Fruit fly (Drosophila melanogaster) whole organism, embryonic: ENCODE data around the gene CG7912.

ENCODE experiments used
- Bgb ChIP-seq: fragments of 200-800 bp; sonication (Bioruptor generic); IDR thresholded peaks from 2 replicates; pipeline ENCODE4 v1.3.6; 2022; ENCODE audit warnings: missing biosample characterization, missing genetic modification characterization; ENCODE audit not compliant: partially characterized antibody
- Bteb2 ChIP-seq: fragments of 200-800 bp; sonication (Bioruptor generic); optimal IDR thresholded peaks from 2 replicates; lab custom pipeline; 2016; ENCODE audit warnings: missing biosample characterization, missing genetic modification characterization
- CG10267 ChIP-seq: fragments of 200-800 bp; sonication (Bioruptor generic); optimal IDR thresholded peaks from 2 replicates; lab custom pipeline; 2018; ENCODE audit warnings: missing biosample characterization, mild to moderate bottlenecking, missing genetic modification characterization, moderate library complexity
- CG11695 ChIP-seq: fragments of 200-800 bp; sonication (Bioruptor generic); IDR thresholded peaks from 3 replicates; pipeline ENCODE4 v1.3.6; 2022; ENCODE audit warnings: missing biosample characterization, missing genetic modification characterization
- CG12104 ChIP-seq: fragments of 200-800 bp; sonication (Bioruptor generic); optimal IDR thresholded peaks from 3 replicates; lab custom pipeline; 2016; ENCODE audit warnings: missing biosample characterization, missing genetic modification characterization
- CG12236 ChIP-seq: fragments of 200-800 bp; sonication (Bioruptor generic); optimal IDR thresholded peaks from 2 replicates; lab custom pipeline; 2016; ENCODE audit warnings: missing biosample characterization, missing genetic modification characterization
- CG12744 ChIP-seq: fragments of 200-800 bp; sonication (Bioruptor generic); optimal IDR thresholded peaks from 2 replicates; lab custom pipeline; 2016; ENCODE audit warnings: missing biosample characterization, missing genetic modification characterization
- CG14050 ChIP-seq: fragments of 200-800 bp; sonication (Bioruptor generic); IDR thresholded peaks from 3 replicates; pipeline ENCODE4 v1.3.6; 2022; ENCODE audit warnings: missing biosample characterization, missing genetic modification characterization
- CG18011 ChIP-seq: fragments of 200-800 bp; sonication (Bioruptor generic); optimal IDR thresholded peaks from 2 replicates; lab custom pipeline; 2017; ENCODE audit warnings: missing biosample characterization, missing genetic modification characterization, mild to moderate bottlenecking, moderate library complexity, missing genotype
- CG18599 ChIP-seq: fragments of 200-800 bp; sonication (Bioruptor generic); optimal IDR thresholded peaks from 3 replicates; lab custom pipeline; 2017; ENCODE audit warnings: missing biosample characterization, missing genetic modification characterization, mild to moderate bottlenecking, moderate library complexity, missing genetic modification reagents
- CG18764 ChIP-seq: fragments of 200-800 bp; sonication (Bioruptor generic); optimal IDR thresholded peaks from 3 replicates; lab custom pipeline; 2016; ENCODE audit warnings: missing biosample characterization, missing genetic modification characterization
- CG2199 ChIP-seq: fragments of 200-800 bp; sonication (Bioruptor generic); IDR thresholded peaks from 3 replicates; pipeline ENCODE4 v1.3.6; 2022; ENCODE audit warnings: missing biosample characterization, missing genetic modification characterization
- CG3281 ChIP-seq: fragments of 200-800 bp; sonication (Bioruptor generic); optimal IDR thresholded peaks from 3 replicates; lab custom pipeline; 2017; ENCODE audit warnings: missing biosample characterization, mild to moderate bottlenecking, missing genetic modification characterization
- CG5953 ChIP-seq: fragments of 200-800 bp; sonication (Bioruptor generic); IDR thresholded peaks from 2 replicates; pipeline ENCODE4 v1.3.6; 2022; ENCODE audit warnings: missing biosample characterization, missing genetic modification characterization
- CG6654 ChIP-seq: fragments of 200-800 bp; sonication (Bioruptor generic); optimal IDR thresholded peaks from 2 replicates; lab custom pipeline; 2017; ENCODE audit warnings: missing biosample characterization, mild to moderate bottlenecking, missing genetic modification characterization
- CG6854 ChIP-seq: fragments of 200-800 bp; sonication (Bioruptor generic); optimal IDR thresholded peaks from 3 replicates; lab custom pipeline; 2017; ENCODE audit warnings: missing biosample characterization, mild to moderate bottlenecking, missing genetic modification characterization
- CG7745 ChIP-seq: fragments of 200-800 bp; sonication (Bioruptor generic); optimal IDR thresholded peaks from 2 replicates; lab custom pipeline; 2018; ENCODE audit warnings: missing biosample characterization, mild to moderate bottlenecking, missing genetic modification characterization, moderate library complexity
- CG8765 ChIP-seq: fragments of 200-800 bp; sonication (Bioruptor generic); IDR thresholded peaks from 2 replicates; pipeline ENCODE4 v1.3.6; 2022; ENCODE audit warnings: missing biosample characterization, missing genetic modification characterization
- CG9215 ChIP-seq: fragments of 200-800 bp; sonication (Bioruptor generic); IDR thresholded peaks from 2 replicates; pipeline ENCODE4 v1.3.6; 2022; ENCODE audit warnings: missing biosample characterization, missing genetic modification characterization
- CG9797 ChIP-seq: fragments of 200-800 bp; sonication (Bioruptor generic); optimal IDR thresholded peaks from 3 replicates; lab custom pipeline; 2018; ENCODE audit warnings: missing biosample characterization, mild to moderate bottlenecking, missing genetic modification characterization
- Camta ChIP-seq: fragments of 200-800 bp; sonication (Bioruptor generic); optimal IDR thresholded peaks from 2 replicates; lab custom pipeline; 2016; ENCODE audit warnings: missing biosample characterization, missing genetic modification characterization
- Chrac-16 ChIP-seq: fragments of 200-800 bp; sonication (Bioruptor generic); optimal IDR thresholded peaks from 3 replicates; lab custom pipeline; 2016; ENCODE audit warnings: missing biosample characterization, missing genetic modification characterization
- CoRest ChIP-seq: fragments of 200-800 bp; sonication (Bioruptor generic); optimal IDR thresholded peaks from 3 replicates; lab custom pipeline; 2018; ENCODE audit warnings: missing biosample characterization, mild to moderate bottlenecking, missing genetic modification characterization, moderate library complexity
- Drgx ChIP-seq: fragments of 200-800 bp; sonication (Bioruptor generic); IDR thresholded peaks from 2 replicates; pipeline ENCODE4 v1.3.6; 2022; ENCODE audit warnings: missing biosample characterization, missing genetic modification characterization
- GATAe ChIP-seq: fragments of 200-800 bp; sonication (Bioruptor generic); conservative IDR thresholded peaks from 2 replicates; pipeline ENCODE4 v1.3.6; 2022; ENCODE audit warnings: missing biosample characterization, missing genetic modification characterization
- Hand ChIP-seq: fragments of 200-800 bp; sonication (Bioruptor generic); optimal IDR thresholded peaks from 2 replicates; lab custom pipeline; 2017; ENCODE audit warnings: mild to moderate bottlenecking, missing biosample characterization, missing genetic modification reagents, missing genetic modification characterization
- MESR4 ChIP-seq: fragments of 200-800 bp; sonication (Bioruptor generic); optimal IDR thresholded peaks from 2 replicates; lab custom pipeline; 2018; ENCODE audit warnings: missing biosample characterization, mild to moderate bottlenecking, missing genetic modification characterization, moderate library complexity
- Nf-YC ChIP-seq: fragments of 200-800 bp; optimal IDR thresholded peaks from 3 replicates; lab custom pipeline; 2019; ENCODE audit warnings: missing biosample characterization, mild to moderate bottlenecking, missing genetic modification characterization, moderate library complexity
- Optix ChIP-seq: fragments of 200-800 bp; sonication (Bioruptor generic); IDR thresholded peaks from 3 replicates; pipeline ENCODE4 v1.3.6; 2022; ENCODE audit warnings: missing biosample characterization, missing genetic modification characterization
- Ravus ChIP-seq: fragments of 200-800 bp; sonication (Bioruptor generic); IDR thresholded peaks from 2 replicates; pipeline ENCODE4 v1.3.6; 2022; ENCODE audit warnings: missing biosample characterization, missing genetic modification characterization
- Stat92E ChIP-seq, 3 experiments: fragments of >200 bp in 2 of 3; fragments of 200-800 bp in 1 of 3; sonication (Bioruptor generic) in 1 of 3; optimal IDR thresholded peaks; 2 replicates each; lab custom pipeline; 2017 to 2019; ENCODE audit warnings: missing biosample characterization in 3 of 3, missing genetic modification characterization in 3 of 3, mild to moderate bottlenecking in 1 of 3, moderate library complexity in 1 of 3
- Vsx1 ChIP-seq: fragments of 200-800 bp; sonication (Bioruptor generic); optimal IDR thresholded peaks from 2 replicates; lab custom pipeline; 2017; ENCODE audit warnings: missing biosample characterization, mild to moderate bottlenecking, missing genetic modification characterization, missing genetic modification reagents
- ab ChIP-seq: fragments of 200-800 bp; sonication (Bioruptor generic); optimal IDR thresholded peaks from 2 replicates; lab custom pipeline; 2016; ENCODE audit warnings: missing biosample characterization, missing genetic modification characterization
- bbx ChIP-seq: fragments of 200-800 bp; sonication (Bioruptor generic); IDR thresholded peaks from 2 replicates; pipeline ENCODE4 v1.3.6; 2022; ENCODE audit warnings: missing biosample characterization, missing genetic modification characterization; ENCODE audit not compliant: partially characterized antibody
- chn ChIP-seq: fragments of 200-800 bp; sonication (Bioruptor generic); optimal IDR thresholded peaks from 2 replicates; lab custom pipeline; 2016; ENCODE audit warnings: missing biosample characterization, missing genetic modification characterization
- dimm ChIP-seq: fragments of 200-800 bp; sonication (Bioruptor generic); IDR thresholded peaks from 2 replicates; pipeline ENCODE4 v1.3.6; 2022; ENCODE audit warnings: missing biosample characterization, missing genetic modification characterization
- disco-r ChIP-seq: fragments of 200-800 bp; sonication (Bioruptor generic); optimal IDR thresholded peaks from 2 replicates; lab custom pipeline; 2016; ENCODE audit warnings: missing biosample characterization, missing genetic modification characterization
- hb ChIP-seq: fragments of 200-800 bp; sonication (Bioruptor generic); IDR thresholded peaks from 3 replicates; pipeline ENCODE4 v1.3.6; 2022; ENCODE audit warnings: missing biosample characterization, missing genetic modification characterization; ENCODE audit not compliant: partially characterized antibody
- hth ChIP-seq: fragments of >200 bp; optimal IDR thresholded peaks from 2 replicates; lab custom pipeline; 2017; ENCODE audit warnings: inconsistent platforms
- knrl ChIP-seq: fragments of 200-800 bp; sonication (Bioruptor generic); IDR thresholded peaks from 3 replicates; pipeline ENCODE4 v1.3.6; 2022; ENCODE audit warnings: missing biosample characterization, missing genetic modification characterization; ENCODE audit not compliant: partially characterized antibody
- pb ChIP-seq: fragments of 200-800 bp; sonication (Bioruptor generic); optimal IDR thresholded peaks from 3 replicates; lab custom pipeline; 2016; ENCODE audit warnings: missing biosample characterization, missing genetic modification characterization
- pita ChIP-seq: fragments of 200-800 bp; sonication (Bioruptor generic); optimal IDR thresholded peaks from 2 replicates; lab custom pipeline; 2017; ENCODE audit warnings: missing biosample characterization, mild to moderate bottlenecking, missing genetic modification characterization
- pum ChIP-seq: fragments of 200-800 bp; sonication (Bioruptor generic); optimal IDR thresholded peaks from 2 replicates; lab custom pipeline; 2016; ENCODE audit warnings: missing biosample characterization, missing genetic modification characterization
- pzg ChIP-seq: fragments of 200-800 bp; sonication (Bioruptor generic); optimal IDR thresholded peaks from 3 replicates; lab custom pipeline; 2018; ENCODE audit warnings: missing biosample characterization, mild to moderate bottlenecking, missing genetic modification characterization, moderate library complexity
- sd ChIP-seq: fragments of 200-800 bp; sonication (Bioruptor generic); optimal IDR thresholded peaks from 3 replicates; lab custom pipeline; 2018; ENCODE audit warnings: missing biosample characterization, mild to moderate bottlenecking, missing genetic modification characterization, moderate library complexity
- sug ChIP-seq: fragments of 200-800 bp; optimal IDR thresholded peaks from 2 replicates; lab custom pipeline; 2019; ENCODE audit warnings: missing biosample characterization, mild to moderate bottlenecking, missing genetic modification characterization, moderate library complexity
- trem ChIP-seq: fragments of 200-800 bp; optimal IDR thresholded peaks from 3 replicates; lab custom pipeline; 2019; ENCODE audit warnings: missing biosample characterization, mild to moderate bottlenecking, missing genetic modification characterization, moderate library complexity
- tx ChIP-seq: fragments of 200-800 bp; sonication (Bioruptor generic); optimal IDR thresholded peaks from 2 replicates; lab custom pipeline; 2016; ENCODE audit warnings: missing biosample characterization, missing genetic modification characterization
- wor ChIP-seq: fragments of 200-800 bp; sonication (Bioruptor generic); IDR thresholded peaks from 2 replicates; pipeline ENCODE4 v1.3.6; 2022; ENCODE audit warnings: missing biosample characterization, missing genetic modification characterization

CG7912 gene

dm6 chr3R:30043139-30043744, 34.3 kb upstream of the CG7912 start, which contains the start of gene Sry-delta (continued):
- TF ChIP-seq knrl (GFP tag; lab: Robert Waterston, UW) (peak; percentile 79), hth (no peak), trem (peak; percentile 83), pum (GFP tag; lab: Kevin White, UChicago) (peak; percentile 86), Bgb (GFP tag; lab: Robert Waterston, UW) (peak; percentile 80), Drgx (peak; percentile 55; the same call in 1 of the 2 replicates), CG9797 (GFP tag; lab: Kevin White, UChicago) (peak; percentile 66), CG6854 (no peak), bbx (GFP tag; lab: Robert Waterston, UW) (peak; percentile 77), Bteb2 (GFP tag; lab: Kevin White, UChicago) (peak; percentile 74), CG2199 (GFP tag; lab: Robert Waterston, UW) (peak; percentile 60; the same call in 1 of the 3 replicates), sd (no peak), Ravus (GFP tag; lab: Robert Waterston, UW) (0 out of 2 replicates have a peak, but pooled peaks have one; percentile 2), CG10267 (tag; lab: Kevin White, UChicago) (peak; percentile 79), tx (GFP tag; lab: Kevin White, UChicago) (peak; percentile 83), CG14050 (peak; percentile 47; the same call in 2 of the 3 replicates), CG18011 (GFP tag; lab: Kevin White, UChicago) (peak; percentile 72), CG12744 (GFP tag; lab: Kevin White, UChicago) (peak; percentile 55), pzg (peak; percentile 97), dimm (0 out of 2 replicates have a peak, but pooled peaks have one; percentile 3), chn (GFP tag; lab: Kevin White, UChicago) (peak; percentile 85), pita (GFP tag; lab: Kevin White, UChicago) (no peak), sug (tag; lab: Kevin White, UChicago) (peak; percentile 86), Hand (GFP tag; lab: Kevin White, UChicago) (no peak), CG18764 (peak; percentile 80), CG7745 (no peak), Stat92E (GFP tag; optimal IDR thresholded peaks at IDR 0.05; lab: Kevin White, UChicago) (no peak), CG3281 (GFP tag; lab: Kevin White, UChicago) (peak; percentile 82), Camta (GFP tag; lab: Kevin White, UChicago) (peak; percentile 78), CG8765 (GFP tag; lab: Robert Waterston, UW) (peak; percentile 57; the same call in 1 of the 2 replicates), GATAe (peak; percentile 22; the same call in 1 of the 2 replicates), Optix (GFP tag; lab: Robert Waterston, UW) (peak; percentile 68), MESR4 (peak; percentile 95), disco-r (GFP tag; lab: Kevin White, UChicago) (peak; percentile 57), CG18599 (GFP tag; lab: Kevin White, UChicago) (no peak), Vsx1 (GFP tag; lab: Kevin White, UChicago) (no peak), ab (GFP tag; lab: Kevin White, UChicago) (peak; percentile 45), CG12104 (GFP tag; lab: Kevin White, UChicago) (peak; percentile 54), Chrac-16 (GFP tag; lab: Kevin White, UChicago) (peak; percentile 84), pb (GFP tag; lab: Kevin White, UChicago) (no peak), CG9215 (GFP tag; lab: Robert Waterston, UW) (peak; percentile 75), CG11695 (GFP tag; lab: Robert Waterston, UW) (peak; percentile 36; the same call in 1 of the 3 replicates), Nf-YC (tag; lab: Kevin White, UChicago) (peak; percentile 63), CG5953 (GFP tag; lab: Robert Waterston, UW) (0 out of 2 replicates have a peak, but pooled peaks have one; percentile 23), CG6654 (GFP tag; lab: Kevin White, UChicago) (no peak), wor (GFP tag; lab: Robert Waterston, UW) (no peak), CG12236 (GFP tag; lab: Kevin White, UChicago) (peak; percentile 18), hb (GFP tag; lab: Robert Waterston, UW) (peak; percentile 60; the same call in 2 of the 3 replicates), CoRest (tag; lab: Kevin White, UChicago) (peak; percentile 70)
